Worm (Caenorhabditis elegans): ENCODE data around the gene T25C12.3.

Gene T25C12.3

DNA sequence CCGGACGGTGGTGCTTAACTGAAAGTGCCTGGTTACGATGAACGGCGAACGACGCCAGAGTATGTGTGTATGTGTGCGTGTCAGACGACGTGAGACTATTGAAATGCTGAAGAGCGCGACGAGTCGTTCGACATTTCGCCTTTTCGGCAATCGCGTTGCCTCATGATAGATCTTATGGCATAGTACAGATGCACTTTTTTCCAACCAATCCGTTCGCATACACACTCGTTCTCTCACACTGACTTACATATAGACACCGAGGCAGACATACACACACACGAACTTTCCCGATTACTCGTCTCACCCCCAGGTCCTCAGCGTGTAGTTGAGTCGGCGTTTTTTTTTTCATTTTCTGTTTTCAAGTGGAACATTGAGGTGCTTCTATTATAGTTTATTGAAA, 21.0 kb downstream of the T25C12.3 start:
- TF ChIP-seq ceh-39 (tag; optimal IDR thresholded peaks at IDR 0.05) = no peak
- TF ChIP-seq ceh-43 (GFP tag; optimal IDR thresholded peaks at IDR 0.05) = no peak
- no peak for TF ChIP-seq lsy-2 (tag; optimal IDR thresholded peaks at IDR 0.05)
- TF ChIP-seq unc-39 (tag; optimal IDR thresholded peaks at IDR 0.05) = no peak
- TF ChIP-seq M03D4.4 (tag; optimal IDR thresholded peaks at IDR 0.05) = no peak
- TF ChIP-seq ceh-83 (GFP tag; optimal IDR thresholded peaks at IDR 0.05) = no peak
- TF ChIP-seq tbx-8 (GFP tag; optimal IDR thresholded peaks at IDR 0.05) = no peak
- no peak for TF ChIP-seq snpc-4 (tag; optimal IDR thresholded peaks at IDR 0.05)
- no peak for TF ChIP-seq flh-1 (GFP tag; optimal IDR thresholded peaks at IDR 0.05)
- TF ChIP-seq ham-2 (GFP tag; optimal IDR thresholded peaks at IDR 0.05) = no peak
- TF ChIP-seq hlh-1 (tag; optimal IDR thresholded peaks at IDR 0.05) = no peak

DNA sequence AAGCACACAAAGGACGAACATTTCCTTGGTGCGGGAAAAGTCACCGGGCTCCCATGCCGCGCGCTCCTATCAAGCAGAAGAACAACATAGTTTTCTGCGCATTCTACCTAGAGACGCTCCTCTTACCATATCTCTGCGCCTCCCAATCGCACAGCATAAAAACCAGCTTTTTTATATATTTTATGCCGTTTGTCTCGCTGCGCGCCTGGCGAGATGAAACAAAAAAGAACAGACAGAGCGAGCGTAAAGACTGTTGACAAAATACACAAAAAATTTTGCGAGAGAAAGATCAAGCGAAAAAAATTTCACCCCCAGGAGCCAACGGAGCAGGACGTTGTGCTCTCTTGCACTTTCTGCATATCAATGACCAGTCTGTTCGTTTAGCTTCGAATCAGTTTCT, 22.1 kb downstream of the T25C12.3 start:
- TF ChIP-seq elt-3 (tag; optimal IDR thresholded peaks at IDR 0.05) (no peak), lsy-2 (tag; optimal IDR thresholded peaks at IDR 0.05) (no peak), cnd-1 (tag; optimal IDR thresholded peaks at IDR 0.05) (no peak), flh-1 (GFP tag; optimal IDR thresholded peaks at IDR 0.05) (no peak), mep-1 (tag; optimal IDR thresholded peaks at IDR 0.05) (no peak), sem-2 (GFP tag; optimal IDR thresholded peaks at IDR 0.05) (no peak), ceh-83 (GFP tag; optimal IDR thresholded peaks at IDR 0.05) (no peak), pha-4 (tag; optimal IDR thresholded peaks at IDR 0.05) (peak; percentile 21)

DNA sequence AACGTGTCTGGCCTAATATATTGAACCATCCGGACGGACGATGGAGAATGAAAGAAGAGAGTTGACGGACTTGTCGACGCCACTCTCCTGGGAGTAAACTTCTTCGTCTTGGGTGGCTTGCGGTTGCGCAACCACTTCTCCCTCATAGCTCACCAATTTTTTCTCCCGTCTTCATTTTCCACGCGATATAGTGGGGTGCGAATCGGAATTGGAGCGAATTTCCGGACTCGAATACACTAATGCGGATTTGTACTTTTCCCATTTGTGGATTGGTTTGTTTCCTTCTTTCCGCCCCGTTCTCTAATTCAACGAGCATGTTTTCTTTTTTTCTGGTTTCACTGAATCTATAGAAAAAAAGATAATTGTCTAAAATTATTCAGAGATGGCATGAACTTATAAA, 24.0 kb downstream of the T25C12.3 start:
- TF ChIP-seq drap-1 (GFP tag; optimal IDR thresholded peaks at IDR 0.05) (no peak), flh-1 (GFP tag; optimal IDR thresholded peaks at IDR 0.05) (no peak), lin-32 (GFP tag; optimal IDR thresholded peaks at IDR 0.05) (no peak)

DNA sequence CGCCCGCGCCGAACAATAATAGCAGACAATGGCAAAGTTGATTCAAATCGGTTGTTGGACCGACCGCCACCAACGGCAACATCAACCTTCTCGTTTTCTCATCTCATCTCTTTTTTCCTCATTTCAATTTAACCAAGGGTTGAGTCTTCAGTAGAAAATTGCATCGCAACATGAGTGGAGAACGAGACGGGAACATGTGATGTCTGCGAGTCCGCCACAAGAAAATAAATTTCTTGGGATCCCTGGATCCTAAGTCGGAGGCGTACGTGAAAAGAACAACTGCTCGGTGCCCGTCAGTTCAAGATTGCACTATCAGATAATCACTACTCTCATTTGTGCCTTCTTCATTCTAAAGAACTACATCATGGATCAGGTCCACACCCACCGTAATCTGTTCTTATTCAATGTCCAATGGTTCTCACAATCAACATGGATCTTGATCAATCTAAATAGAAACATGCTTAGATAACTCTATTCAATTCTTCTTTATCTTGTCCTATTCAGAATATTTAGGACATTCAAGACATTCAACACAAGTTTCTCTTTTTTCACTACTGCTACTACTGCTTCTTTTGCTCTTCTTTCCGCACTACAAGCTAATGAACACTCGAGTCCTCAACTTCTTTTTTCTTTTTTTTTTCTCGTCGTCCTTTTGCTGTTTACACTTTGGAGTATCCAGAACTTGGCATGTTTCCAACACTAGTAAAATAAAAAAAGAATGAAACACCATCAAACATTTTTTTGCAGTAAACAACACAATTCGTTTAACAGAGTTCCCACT, 25.0 kb downstream of the T25C12.3 start:
- TF ChIP-seq snpc-4 (tag; optimal IDR thresholded peaks at IDR 0.05) (no peak), elt-1 (tag; optimal IDR thresholded peaks at IDR 0.05; ENCODE audit: borderline replicate concordance, insufficient read depth) (no peak), ces-1 (GFP tag; optimal IDR thresholded peaks at IDR 0.05) (no peak), unc-120 (tag; optimal IDR thresholded peaks at IDR 0.05; ENCODE audit: poor library complexity, severe bottlenecking) (no peak), unc-62 (GFP tag; optimal IDR thresholded peaks at IDR 0.05) (no peak)

DNA sequence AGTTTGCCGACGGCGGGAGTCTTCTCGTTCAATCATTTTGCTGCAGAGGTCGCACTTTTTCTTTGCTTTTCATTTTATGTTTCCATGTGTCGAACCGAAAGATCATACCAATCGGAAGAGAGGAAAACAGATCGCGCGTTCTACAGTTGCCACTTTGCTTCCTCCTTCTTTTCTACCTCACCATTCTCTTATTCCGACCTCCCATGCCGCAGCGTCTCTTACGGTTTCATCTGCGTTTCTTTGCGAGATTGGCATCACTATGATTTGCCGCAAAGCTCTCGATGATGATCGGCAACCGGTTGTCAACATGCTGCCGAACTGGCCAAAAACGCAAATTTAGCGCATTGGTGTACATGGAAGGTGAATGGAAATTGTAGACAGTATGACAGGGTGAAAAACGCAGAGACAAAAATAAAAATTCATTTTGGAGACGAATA, 25.6 kb downstream of the T25C12.3 start:
- TF ChIP-seq flh-1 (GFP tag; optimal IDR thresholded peaks at IDR 0.05) = no peak
- TF ChIP-seq mep-1 (tag; optimal IDR thresholded peaks at IDR 0.05) = peak; percentile 14
- no peak for TF ChIP-seq nhr-2 (tag; optimal IDR thresholded peaks at IDR 0.05)
- TF ChIP-seq snpc-4 (tag; optimal IDR thresholded peaks at IDR 0.05) = no peak
- peak; percentile 40 for TF ChIP-seq ham-2 (GFP tag; optimal IDR thresholded peaks at IDR 0.05)
- TF ChIP-seq blmp-1 (tag; optimal IDR thresholded peaks at IDR 0.05) = no peak
- no peak for TF ChIP-seq sem-2 (GFP tag; optimal IDR thresholded peaks at IDR 0.05)
- no peak for TF ChIP-seq zip-8 (tag; optimal IDR thresholded peaks at IDR 0.05)
- TF ChIP-seq mls-2 (tag; optimal IDR thresholded peaks at IDR 0.05) = no peak
- no peak for TF ChIP-seq elt-1 (tag; optimal IDR thresholded peaks at IDR 0.05; ENCODE audit: borderline replicate concordance, insufficient read depth)
- no peak for TF ChIP-seq sptf-1 (tag; optimal IDR thresholded peaks at IDR 0.05)
- TF ChIP-seq unc-62 (GFP tag; optimal IDR thresholded peaks at IDR 0.05) = no peak
- peak; percentile 53 for TF ChIP-seq pha-4 (tag; optimal IDR thresholded peaks at IDR 0.05)
- no peak for TF ChIP-seq drap-1 (GFP tag; optimal IDR thresholded peaks at IDR 0.05)
- peak; percentile 67 for TF ChIP-seq nhr-237 (tag; optimal IDR thresholded peaks at IDR 0.05)
- TF ChIP-seq ceh-43 (GFP tag; optimal IDR thresholded peaks at IDR 0.05) = no peak
- no peak for TF ChIP-seq hlh-1 (tag; optimal IDR thresholded peaks at IDR 0.05)
- no peak for TF ChIP-seq unc-39 (tag; optimal IDR thresholded peaks at IDR 0.05)
- no peak for TF ChIP-seq lsy-2 (tag; optimal IDR thresholded peaks at IDR 0.05)
- TF ChIP-seq mab-5 (tag; optimal IDR thresholded peaks at IDR 0.05) = no peak

Measured in whole organism, mixed stage, embryonic.